Worm (Caenorhabditis elegans) whole organism, mixed stage, embryonic: ENCODE data around the gene R160.3.

ENCODE experiments used
- blmp-1 ChIP-seq: fragments of 150-350 bp; optimal IDR thresholded peaks from 2 replicates; lab custom pipeline; 2014; ENCODE audit warnings: missing biosample characterization, missing genetic modification characterization
- ces-1 ChIP-seq: fragments of 150-350 bp; optimal IDR thresholded peaks from 2 replicates; lab custom pipeline; 2014; ENCODE audit warnings: missing biosample characterization, missing genetic modification reagents, missing genetic modification characterization
- drap-1 ChIP-seq: fragments of 200-800 bp; sonication (Bioruptor generic); optimal IDR thresholded peaks from 3 replicates; lab custom pipeline; 2018; ENCODE audit warnings: mild to moderate bottlenecking, missing genetic modification characterization, missing compliant biosample characterization
- elt-3 ChIP-seq: fragments of 150-350 bp; optimal IDR thresholded peaks from 2 replicates; lab custom pipeline; 2014; ENCODE audit warnings: missing biosample characterization, missing genetic modification characterization
- flh-1 ChIP-seq: fragments of 200-800 bp; sonication (Bioruptor generic); optimal IDR thresholded peaks from 2 replicates; lab custom pipeline; 2018; ENCODE audit warnings: mild to moderate bottlenecking, missing genetic modification characterization, moderate library complexity, missing compliant biosample characterization
- lin-13 ChIP-seq: fragments of 150-350 bp; optimal IDR thresholded peaks from 2 replicates; lab custom pipeline; 2014; ENCODE audit warnings: missing biosample characterization, missing genetic modification characterization
- lsy-2 ChIP-seq: fragments of 150-350 bp; optimal IDR thresholded peaks from 2 replicates; lab custom pipeline; 2014; ENCODE audit warnings: missing biosample characterization, missing genetic modification characterization
- mep-1 ChIP-seq: fragments of 150-350 bp; optimal IDR thresholded peaks from 2 replicates; lab custom pipeline; 2017; ENCODE audit warnings: missing biosample characterization, missing genetic modification reagents, missing genetic modification characterization, inconsistent platforms
- nhr-28 ChIP-seq: fragments of 150-350 bp; optimal IDR thresholded peaks from 2 replicates; lab custom pipeline; 2014; ENCODE audit warnings: missing biosample characterization, missing genetic modification characterization
- nhr-76 ChIP-seq: sonication (generic microtip); optimal IDR thresholded peaks from 2 replicates; lab custom pipeline; 2017; ENCODE audit warnings: missing biosample characterization, missing genetic modification characterization
- pha-4 ChIP-seq: fragments of 150-350 bp; optimal IDR thresholded peaks from 2 replicates; lab custom pipeline; 2018; ENCODE audit warnings: missing biosample characterization, missing genetic modification reagents, missing genetic modification characterization
- snpc-4 ChIP-seq: fragments of 150-350 bp; optimal IDR thresholded peaks from 2 replicates; lab custom pipeline; 2014; ENCODE audit warnings: missing biosample characterization, missing genetic modification characterization
- unc-62 ChIP-seq: fragments of 150-350 bp; optimal IDR thresholded peaks from 2 replicates; lab custom pipeline; 2014; ENCODE audit warnings: missing biosample characterization, missing genetic modification reagents, missing genetic modification characterization
- ztf-11 ChIP-seq: fragments of 150-350 bp; optimal IDR thresholded peaks from 2 replicates; lab custom pipeline; 2014; ENCODE audit warnings: missing biosample characterization, missing genetic modification characterization

ce11 chrX:4386493-4386892 is 20.4 kb upstream of the R160.3 start:
- TF ChIP-seq mep-1 (tag; lab: Kevin White, UChicago) (no peak), nhr-28 (tag; lab: Kevin White, UChicago) (no peak), snpc-4 (tag; lab: Kevin White, UChicago) (no peak), unc-62 (GFP tag; lab: Kevin White, UChicago) (no peak), elt-3 (tag; lab: Kevin White, UChicago) (no peak), lsy-2 (tag; lab: Kevin White, UChicago) (no peak), lin-13 (no peak), ztf-11 (tag; lab: Kevin White, UChicago) (no peak), pha-4 (tag; lab: Kevin White, UChicago) (no peak), flh-1 (no peak), ces-1 (no peak), nhr-76 (tag; lab: Kevin White, UChicago) (no peak), drap-1 (GFP tag; lab: Kevin White, UChicago) (no peak), blmp-1 (no peak)
